Worm (Caenorhabditis elegans): Measurements from ENCODE around the gene H39E20.1.
"Not testable (repeated sequence)": the region's sequence is repeated elsewhere in the genome, so short reads cannot be mapped to it uniquely, and the experiment has no call there.

H39E20.1 gene

ce11 chrX:1403971-1404370 is 6.6 kb upstream of the H39E20.1 start, which contains the start of gene ZK402.1:
ZK402.1 (plus strand) TSS chrX:1404271.
- TF ChIP-seq bed-3 (GFP tag; optimal IDR thresholded peaks at IDR 0.05); unc-39 (tag; optimal IDR thresholded peaks at IDR 0.05); tbx-8 (GFP tag; optimal IDR thresholded peaks at IDR 0.05): not testable (repeated sequence)

ce11 chrX:1403444-1403843 is 6.0 kb upstream of the H39E20.1 start, which contains the start of gene ZK402.2:
ZK402.2 (plus strand) TSS chrX:1403744.
- not testable (repeated sequence) for TF ChIP-seq elt-1 (tag; optimal IDR thresholded peaks at IDR 0.05; ENCODE audit: borderline replicate concordance, insufficient read depth); ceh-83 (GFP tag; optimal IDR thresholded peaks at IDR 0.05); sptf-1 (tag; optimal IDR thresholded peaks at IDR 0.05)

ce11 chrX:1401259-1401658 is 3.8 kb upstream of the H39E20.1 start, which contains the start of gene ZK402.5:
ZK402.5 (minus strand) TSS chrX:1401359.
- TF ChIP-seq flh-1 (GFP tag; optimal IDR thresholded peaks at IDR 0.05) (no peak), nhr-28 (tag; optimal IDR thresholded peaks at IDR 0.05) (no peak), mls-2 (tag; optimal IDR thresholded peaks at IDR 0.05) (no peak), drap-1 (GFP tag; optimal IDR thresholded peaks at IDR 0.05) (no peak), nhr-2 (tag; optimal IDR thresholded peaks at IDR 0.05) (no peak)

ce11 chrX:1395793-1396192 is 1.6 kb downstream of the H39E20.1 start:
- TF ChIP-seq ces-1 (GFP tag; optimal IDR thresholded peaks at IDR 0.05) (no peak), nhr-2 (tag; optimal IDR thresholded peaks at IDR 0.05) (no peak), elt-1 (tag; optimal IDR thresholded peaks at IDR 0.05; ENCODE audit: borderline replicate concordance, insufficient read depth) (no peak), lin-13 (tag; optimal IDR thresholded peaks at IDR 0.05) (no peak), lin-32 (GFP tag; optimal IDR thresholded peaks at IDR 0.05) (no peak), blmp-1 (tag; optimal IDR thresholded peaks at IDR 0.05) (no peak), mep-1 (tag; optimal IDR thresholded peaks at IDR 0.05) (no peak), unc-120 (tag; optimal IDR thresholded peaks at IDR 0.05; ENCODE audit: poor library complexity, severe bottlenecking) (no peak), cnd-1 (tag; optimal IDR thresholded peaks at IDR 0.05) (no peak), sem-2 (GFP tag; optimal IDR thresholded peaks at IDR 0.05) (no peak), nhr-237 (tag; optimal IDR thresholded peaks at IDR 0.05) (no peak)

- TF ChIP-seq drap-1 (GFP tag; optimal IDR thresholded peaks at IDR 0.05) (no peak), sptf-1 (tag; optimal IDR thresholded peaks at IDR 0.05) (no peak), snpc-4 (tag; optimal IDR thresholded peaks at IDR 0.05) (no peak), bed-3 (GFP tag; optimal IDR thresholded peaks at IDR 0.05) (no peak), zip-8 (tag; optimal IDR thresholded peaks at IDR 0.05) (no peak), unc-120 (tag; optimal IDR thresholded peaks at IDR 0.05; ENCODE audit: poor library complexity, severe bottlenecking) (no peak), nhr-2 (tag; optimal IDR thresholded peaks at IDR 0.05) (no peak), M03D4.4 (tag; optimal IDR thresholded peaks at IDR 0.05) (no peak), ces-1 (GFP tag; optimal IDR thresholded peaks at IDR 0.05) (no peak), lin-13 (tag; optimal IDR thresholded peaks at IDR 0.05) (no peak), hlh-1 (tag; optimal IDR thresholded peaks at IDR 0.05) (no peak), nhr-12 (tag; optimal IDR thresholded peaks at IDR 0.05) (no peak), ztf-11 (tag; optimal IDR thresholded peaks at IDR 0.05) (no peak), ham-2 (GFP tag; optimal IDR thresholded peaks at IDR 0.05) (no peak), pha-4 (tag; optimal IDR thresholded peaks at IDR 0.05) (no peak), elt-1 (tag; optimal IDR thresholded peaks at IDR 0.05; ENCODE audit: borderline replicate concordance, insufficient read depth) (no peak), mep-1 (tag; optimal IDR thresholded peaks at IDR 0.05) (no peak), lsy-2 (tag; optimal IDR thresholded peaks at IDR 0.05) (no peak)
Measured at ce11 chrX:1394437-1394836, 3.0 kb downstream of the H39E20.1 start.

- no peak for TF ChIP-seq unc-62 (GFP tag; optimal IDR thresholded peaks at IDR 0.05)
- TF ChIP-seq M03D4.4 (tag; optimal IDR thresholded peaks at IDR 0.05) = no peak
- no peak for TF ChIP-seq nhr-12 (tag; optimal IDR thresholded peaks at IDR 0.05)
- TF ChIP-seq ceh-83 (GFP tag; optimal IDR thresholded peaks at IDR 0.05) = no peak
- TF ChIP-seq snpc-4 (tag; optimal IDR thresholded peaks at IDR 0.05) = no peak
- TF ChIP-seq nhr-28 (tag; optimal IDR thresholded peaks at IDR 0.05) = no peak
- no peak for TF ChIP-seq cnd-1 (tag; optimal IDR thresholded peaks at IDR 0.05)
- TF ChIP-seq nhr-2 (tag; optimal IDR thresholded peaks at IDR 0.05) = no peak
- TF ChIP-seq flh-1 (GFP tag; optimal IDR thresholded peaks at IDR 0.05) = no peak
Measured at ce11 chrX:1393891-1394290, 3.5 kb downstream of the H39E20.1 start, which contains the start of gene F56C3.9. F56C3.9 (minus strand) TSS chrX:1393991.
